Worm (Caenorhabditis elegans): ENCODE measurements around the gene F41H8.2.

ce11 chrV:817182-817581 is 9.0 kb upstream of the F41H8.2 start, which contains the start of gene R13D11.1:
- TF ChIP-seq W03F9.2 (tag; optimal IDR thresholded peaks at IDR 0.05) (no peak), him-1 (tag; optimal IDR thresholded peaks at IDR 0.05) (no peak), dao-5 (tag; optimal IDR thresholded peaks at IDR 0.05) (no peak)

All from whole organism, L4/young adult.